Worm (Caenorhabditis elegans) whole organism, L3 larva: ENCODE results near the gene gldi-9.
A peak's percentile ranks its signal among the peaks of the same experiment; 100 is the strongest.

Experiments
- ZK546.5 ChIP-seq: sonication (generic microtip); optimal IDR thresholded peaks from 2 replicates; lab custom pipeline; 2017; ENCODE audit warnings: missing biosample characterization, missing genetic modification characterization
- aly-2 ChIP-seq: fragments of 150-350 bp; optimal IDR thresholded peaks from 2 replicates; lab custom pipeline; 2014; ENCODE audit warnings: missing biosample characterization, missing genetic modification characterization
- ama-1 ChIP-seq: fragments of 150-350 bp; optimal IDR thresholded peaks from 2 replicates; lab custom pipeline; 2018
- fkh-2 ChIP-seq: fragments of 150-350 bp; optimal IDR thresholded peaks from 2 replicates; lab custom pipeline; 2014; ENCODE audit warnings: missing biosample characterization, missing genetic modification reagents, missing genetic modification characterization
- fos-1 ChIP-seq: fragments of 150-350 bp; optimal IDR thresholded peaks from 2 replicates; lab custom pipeline; 2014; ENCODE audit warnings: missing biosample characterization, missing genetic modification characterization
- jun-1 ChIP-seq: fragments of 150-350 bp; optimal IDR thresholded peaks from 2 replicates; lab custom pipeline; 2014; ENCODE audit warnings: missing biosample characterization, missing genetic modification reagents, missing genetic modification characterization
- lin-39 ChIP-seq: fragments of 150-350 bp; optimal IDR thresholded peaks from 2 replicates; lab custom pipeline; 2018; ENCODE audit warnings: missing biosample characterization, missing genetic modification reagents, missing genetic modification characterization
- nhr-12 ChIP-seq: fragments of 150-350 bp; optimal IDR thresholded peaks from 2 replicates; lab custom pipeline; 2014; ENCODE audit warnings: missing biosample characterization, missing genetic modification characterization
- nhr-23 ChIP-seq: fragments of 150-350 bp; optimal IDR thresholded peaks from 2 replicates; lab custom pipeline; 2014; ENCODE audit warnings: missing biosample characterization, missing genetic modification reagents, missing genetic modification characterization
- nhr-77 ChIP-seq: fragments of 150-350 bp; optimal IDR thresholded peaks from 2 replicates; lab custom pipeline; 2014; ENCODE audit warnings: missing biosample characterization, missing genetic modification characterization
- pqm-1 ChIP-seq: fragments of 150-350 bp; optimal IDR thresholded peaks from 2 replicates; lab custom pipeline; 2017; ENCODE audit warnings: missing biosample characterization, missing genetic modification characterization, inconsistent platforms
- sea-2 ChIP-seq: fragments of 150-350 bp; sonication (generic microtip); optimal IDR thresholded peaks from 4 replicates; lab custom pipeline; 2014; ENCODE audit warnings: missing biosample characterization, missing genetic modification reagents, missing genetic modification characterization
- snpc-4 ChIP-seq: fragments of 150-350 bp; optimal IDR thresholded peaks from 2 replicates; lab custom pipeline; 2014; ENCODE audit warnings: missing biosample characterization, missing genetic modification characterization
- unc-39 ChIP-seq: sonication (generic microtip); optimal IDR thresholded peaks from 4 replicates; lab custom pipeline; 2017; ENCODE audit warnings: missing biosample characterization, missing genetic modification characterization

DNA sequence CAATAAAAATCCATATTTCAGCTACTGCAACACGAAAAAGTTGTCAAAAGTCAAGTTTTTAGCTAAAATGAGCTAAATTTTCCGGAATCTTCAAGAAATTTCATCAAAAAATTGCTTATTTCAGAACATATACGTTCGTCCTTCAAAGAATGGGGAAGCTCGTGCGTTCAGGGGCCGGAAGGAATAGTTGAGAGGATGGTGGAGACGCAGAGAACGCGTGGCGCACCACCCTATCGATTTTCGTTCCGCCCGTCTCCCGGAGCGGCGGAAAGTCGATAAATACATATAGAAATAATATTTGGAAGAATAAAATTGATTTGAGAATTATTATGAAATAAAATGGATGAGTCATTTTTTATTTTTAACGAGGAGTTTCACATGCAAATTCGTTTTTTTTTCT is 24.1 kb upstream of the gldi-9 start:
- no peak for TF ChIP-seq aly-2 (tag; lab: Kevin White, UChicago)
- TF ChIP-seq ZK546.5 (tag; lab: Kevin White, UChicago) = no peak
- TF ChIP-seq snpc-4 (tag; lab: Kevin White, UChicago) = no peak
- no peak for TF ChIP-seq fos-1
- no peak for TF ChIP-seq nhr-12 (tag; lab: Kevin White, UChicago)
- no peak for TF ChIP-seq jun-1
- TF ChIP-seq pqm-1 (tag; lab: Kevin White, UChicago) = no peak
- TF ChIP-seq lin-39 (tag; lab: Kevin White, UChicago) = peak; percentile 33
- TF ChIP-seq fkh-2 = no peak
- no peak for TF ChIP-seq unc-39 (tag; lab: Kevin White, UChicago)
- peak; percentile 59 for TF ChIP-seq sea-2 (GFP tag; lab: Kevin White, UChicago)
- TF ChIP-seq ama-1 (lab: Kevin White, UChicago) = no peak
- no peak for TF ChIP-seq nhr-23 (tag; lab: Kevin White, UChicago)
- TF ChIP-seq nhr-77 (tag; lab: Kevin White, UChicago) = no peak
